Fruit fly (Drosophila melanogaster): ENCODE results near the gene CG9396.

CG9396 gene

DNA sequence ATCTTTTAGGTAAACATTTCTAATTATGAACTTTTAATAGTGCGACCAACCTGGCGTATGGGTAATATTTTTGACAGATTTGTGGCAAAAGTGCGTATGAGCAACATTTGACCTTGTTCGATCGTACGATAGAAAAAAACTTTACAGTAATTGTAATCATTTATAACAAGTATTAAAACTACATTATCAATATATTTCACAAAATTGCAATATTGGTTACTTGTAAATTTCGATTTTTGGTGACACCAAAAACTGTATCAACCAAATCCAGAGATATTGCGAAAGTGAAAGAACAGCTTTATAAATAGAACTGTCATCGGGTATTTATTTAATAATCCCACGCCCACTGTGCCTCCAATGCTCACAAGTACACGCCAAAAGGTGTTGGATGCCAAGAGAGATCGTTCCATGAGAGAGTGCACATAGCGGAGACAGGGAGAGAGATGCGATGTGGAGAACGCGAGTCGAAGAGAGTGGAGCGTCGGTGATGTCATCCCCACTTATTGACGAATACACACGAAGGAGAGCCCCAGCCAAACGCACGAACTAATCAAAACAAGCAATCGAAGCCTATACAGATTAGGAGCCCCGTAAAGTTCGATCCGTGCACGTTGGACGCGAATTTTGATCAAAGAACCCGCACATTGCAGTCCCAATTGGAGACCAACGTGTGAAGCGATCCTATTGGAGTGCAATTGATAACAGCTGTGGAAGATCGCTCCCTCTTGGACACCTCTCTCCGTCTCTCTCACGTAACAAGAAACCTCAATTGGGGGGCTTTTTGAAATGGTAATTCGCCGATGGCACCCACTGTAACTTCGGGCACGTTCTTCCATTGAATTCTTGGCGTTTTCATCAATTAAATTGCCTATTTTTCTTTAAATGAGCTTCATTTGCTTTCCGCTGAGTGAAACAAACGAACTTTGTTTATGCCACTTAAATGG, 38.0 kb downstream of the CG9396 start (continued):
- TF ChIP-seq CG3995 (GFP tag; optimal IDR thresholded peaks at IDR 0.05), result peak; percentile 79
- peak; percentile 92 for TF ChIP-seq gro (GFP tag; optimal IDR thresholded peaks at IDR 0.05)
- peak; percentile 84 for TF ChIP-seq Optix (GFP tag; IDR thresholded peaks at IDR 0.05)
- peak; percentile 97 for TF ChIP-seq Hand (GFP tag; optimal IDR thresholded peaks at IDR 0.05)
- peak; percentile 48; the same call in 1 of the 2 replicates for TF ChIP-seq gt (GFP tag; IDR thresholded peaks at IDR 0.05)
- TF ChIP-seq CG18764 (GFP tag; optimal IDR thresholded peaks at IDR 0.05), result peak; percentile 93
- TF ChIP-seq HLH4C (GFP tag; IDR thresholded peaks at IDR 0.05; ENCODE audit: partially characterized antibody), result no peak
- TF ChIP-seq CTCF (GFP tag; optimal IDR thresholded peaks at IDR 0.05), result peak; percentile 71
- TF ChIP-seq CG1602 (GFP tag; optimal IDR thresholded peaks at IDR 0.05), result peak; percentile 94
- TF ChIP-seq CG17359 (tag; optimal IDR thresholded peaks at IDR 0.05), result peak; percentile 93
- peak; percentile 97 for TF ChIP-seq CG11504 (tag; optimal IDR thresholded peaks at IDR 0.05)
- peak; percentile 81 for TF ChIP-seq Deaf1 (tag; optimal IDR thresholded peaks at IDR 0.05)
- TF ChIP-seq tio (GFP tag; optimal IDR thresholded peaks at IDR 0.05), result peak; percentile 97
- TF ChIP-seq CG34376 (GFP tag; optimal IDR thresholded peaks at IDR 0.05), result peak; percentile 96
- peak; percentile 46 for TF ChIP-seq CG7271 (tag; optimal IDR thresholded peaks at IDR 0.05)
- peak; percentile 92 for TF ChIP-seq Mad (GFP tag; optimal IDR thresholded peaks at IDR 0.05)
- peak; percentile 91 for TF ChIP-seq ewg (GFP tag; optimal IDR thresholded peaks at IDR 0.05)
- TF ChIP-seq kay (GFP tag; optimal IDR thresholded peaks at IDR 0.05), result peak; percentile 96
- peak; percentile 98 for TF ChIP-seq nmo (GFP tag; optimal IDR thresholded peaks at IDR 0.05)
- peak; percentile 92 for TF ChIP-seq tgo (GFP tag; IDR thresholded peaks at IDR 0.05)
- peak; percentile 99 for TF ChIP-seq Sox100B (GFP tag; optimal IDR thresholded peaks at IDR 0.05)
- TF ChIP-seq fd3F (GFP tag; optimal IDR thresholded peaks at IDR 0.05), result peak; percentile 94
- peak; percentile 87 for TF ChIP-seq twi (tag; optimal IDR thresholded peaks at IDR 0.05)
- TF ChIP-seq Usf (GFP tag; optimal IDR thresholded peaks at IDR 0.05), result peak; percentile 96
- TF ChIP-seq ftz-f1 (GFP tag; optimal IDR thresholded peaks at IDR 0.05), result peak; percentile 50
- no peak for TF ChIP-seq Tbp (GFP tag; optimal IDR thresholded peaks at IDR 0.05)
- TF ChIP-seq Eip74EF (GFP tag; optimal IDR thresholded peaks at IDR 0.05), result peak in 1 of 2 experiments; percentile 98
- TF ChIP-seq org-1 (GFP tag; optimal IDR thresholded peaks at IDR 0.05), result peak; percentile 99
- 0 out of 2 replicates have a peak, but pooled peaks have one; percentile 15 for TF ChIP-seq GATAe (GFP tag; conservative IDR thresholded peaks at IDR 0.05)
- TF ChIP-seq CG10462 (GFP tag; optimal IDR thresholded peaks at IDR 0.05), result peak; percentile 86
- TF ChIP-seq unpg (GFP tag; optimal IDR thresholded peaks at IDR 0.05), result peak; percentile 91
- peak; percentile 95 for TF ChIP-seq CG12219 (GFP tag; optimal IDR thresholded peaks at IDR 0.05)
- TF ChIP-seq mld (GFP tag; IDR thresholded peaks at IDR 0.05; ENCODE audit: partially characterized antibody), result no peak
- TF ChIP-seq CG31365 (tag; optimal IDR thresholded peaks at IDR 0.05), result peak; percentile 74
- TF ChIP-seq Doc2 (GFP tag; IDR thresholded peaks at IDR 0.05), result peak; percentile 72
- TF ChIP-seq CG13775 (GFP tag; optimal IDR thresholded peaks at IDR 0.05), result peak; percentile 97
- peak; percentile 85 for TF ChIP-seq CG30020 (tag; optimal IDR thresholded peaks at IDR 0.05)
- peak; percentile 83 for TF ChIP-seq CG13624 (GFP tag; optimal IDR thresholded peaks at IDR 0.05)
- TF ChIP-seq inv (GFP tag; IDR thresholded peaks at IDR 0.05; ENCODE audit: partially characterized antibody), result 0 out of 2 replicates have a peak, but pooled peaks have one; percentile 33
- peak; percentile 74 for TF ChIP-seq Ets97D (GFP tag; optimal IDR thresholded peaks at IDR 0.05)
- TF ChIP-seq Asciz (GFP tag; optimal IDR thresholded peaks at IDR 0.05), result peak; percentile 95
- peak; percentile 98 for TF ChIP-seq CG10543 (GFP tag; optimal IDR thresholded peaks at IDR 0.05)
- peak; percentile 82 for TF ChIP-seq Neu2 (GFP tag; optimal IDR thresholded peaks at IDR 0.05; ENCODE audit: borderline replicate concordance)
- peak; percentile 69 for TF ChIP-seq H2.0 (GFP tag; IDR thresholded peaks at IDR 0.05)
- peak in 1 of 2 experiments; percentile 100 for TF ChIP-seq eve (GFP tag; optimal IDR thresholded peaks at IDR 0.05)
- peak; percentile 39; the same call in 1 of the 2 replicates for TF ChIP-seq CG8765 (GFP tag; IDR thresholded peaks at IDR 0.05)
- TF ChIP-seq CG11398 (GFP tag; optimal IDR thresholded peaks at IDR 0.05), result peak; percentile 84
- TF ChIP-seq bowl (GFP tag; IDR thresholded peaks at IDR 0.05), result peak; percentile 40; the same call in 1 of the 2 replicates

Measured in whole organism, embryonic.